Fruit fly (Drosophila melanogaster) S2 (cell line): ENCODE results near the gene EAChm.

Experiments used
- CG8478 ChIP-seq: fragments of >200 bp; optimal IDR thresholded peaks from 2 replicates; lab custom pipeline; 2018
- CTCF ChIP-seq, 2 experiments: fragments of >200 bp; optimal IDR thresholded peaks; 2 replicates each; lab custom pipeline; 2018

DNA sequence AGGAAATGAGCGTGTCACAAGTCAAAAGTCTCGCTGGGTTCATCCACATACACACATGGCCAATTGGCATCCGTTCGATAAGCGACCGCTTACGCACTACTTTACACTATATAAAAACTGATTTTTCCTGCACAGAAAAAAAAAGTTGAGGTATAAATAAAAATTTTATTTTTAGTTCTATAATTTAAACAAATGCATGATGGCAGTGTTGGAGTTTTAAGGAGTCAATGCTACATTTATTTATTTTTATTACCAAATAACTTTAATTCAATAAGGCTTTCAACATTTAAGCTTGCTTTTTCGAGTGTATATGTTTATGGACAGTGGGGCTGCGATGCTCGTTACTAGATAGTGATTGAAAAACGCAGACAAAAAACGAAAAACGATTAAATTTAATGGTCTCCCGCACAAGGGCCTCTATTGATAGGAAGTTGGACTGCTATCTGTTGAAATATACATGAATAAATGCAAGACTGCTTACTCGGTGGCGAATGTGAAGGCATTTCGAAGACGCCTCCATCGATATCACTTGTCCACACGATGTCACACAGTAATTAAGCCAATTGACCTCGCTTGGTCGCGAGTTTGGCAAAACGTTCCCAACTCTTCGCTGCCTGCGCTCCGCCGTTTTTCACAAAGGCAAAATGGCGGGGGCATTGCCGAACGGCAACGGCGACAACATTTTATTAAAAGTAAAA lies 42.8 kb upstream of the EAChm start:
- TF ChIP-seq CG8478 (no peak), CTCF (optimal IDR thresholded peaks at IDR 0.05; lab: Kevin White, UChicago) (no peak)
